Worm (Caenorhabditis elegans) whole organism, midembryonic: ENCODE results near the gene srg-24.

ENCODE experiments used
- T22C8.4 ChIP-seq: fragments of 200-800 bp; sonication (Bioruptor generic); IDR thresholded peaks from 2 replicates; pipeline ENCODE4 v1.3.6; 2022; ENCODE audit warnings: missing genetic modification characterization, missing compliant biosample characterization
- flt-1 ChIP-seq: fragments of 200-800 bp; sonication (Bioruptor generic); IDR thresholded peaks from 2 replicates; pipeline ENCODE4 v1.3.6; 2022; ENCODE audit warnings: missing genetic modification characterization, missing compliant biosample characterization
- klf-2 ChIP-seq: fragments of 200-800 bp; sonication (Bioruptor generic); conservative IDR thresholded peaks from 2 replicates; pipeline ENCODE4 v1.3.6; 2022; ENCODE audit warnings: missing genetic modification reagents, missing genetic modification characterization, missing compliant biosample characterization
- tab-1 ChIP-seq: fragments of 200-800 bp; sonication (Bioruptor generic); IDR thresholded peaks from 2 replicates; pipeline ENCODE4 v1.3.6; 2022; ENCODE audit warnings: missing genetic modification characterization, missing compliant biosample characterization
- ztf-29 ChIP-seq: fragments of 200-800 bp; sonication (Bioruptor generic); IDR thresholded peaks from 2 replicates; pipeline ENCODE4 v1.3.6; 2022; ENCODE audit warnings: missing genetic modification reagents, missing genetic modification characterization, missing compliant biosample characterization

ce11 chrII:3102018-3102417, 1.6 kb upstream of the srg-24 start, which contains the start of gene clec-121:
- TF ChIP-seq tab-1 (GFP tag; lab: Robert Waterston, UW) (no peak), flt-1 (GFP tag; lab: Robert Waterston, UW) (no peak), klf-2 (GFP tag; lab: Robert Waterston, UW) (no peak), ztf-29 (no peak), T22C8.4 (GFP tag; lab: Robert Waterston, UW) (no peak)
